Worm (Caenorhabditis elegans): Measurements from ENCODE around the gene F35E12.2.

Gene F35E12.2

ce11 chrV:13715223-13715686 lies 9.4 kb downstream of the F35E12.2 start, which contains the start of gene zipt-9 (continued):
- peak; percentile 82 to 85 for TF ChIP-seq efl-1 (optimal IDR thresholded peaks at IDR 0.05)
- TF ChIP-seq efl-1 (GFP tag; optimal IDR thresholded peaks at IDR 0.05 in 1 of 2): peak; percentile 73 to 95
- TF ChIP-seq lir-3 (tag; optimal IDR thresholded peaks at IDR 0.05; ENCODE audit: poor library complexity): peak; percentile 89
- peak; percentile 91 for TF ChIP-seq nhr-47 (tag; optimal IDR thresholded peaks at IDR 0.05)
- no peak for TF ChIP-seq mef-2 (tag; optimal IDR thresholded peaks at IDR 0.05)
- peak; percentile 71 for TF ChIP-seq irx-1 (tag; optimal IDR thresholded peaks at IDR 0.05)
- TF ChIP-seq nhr-76 (tag; optimal IDR thresholded peaks at IDR 0.05): no peak
- peak; percentile 85 for TF ChIP-seq mep-1 (tag; optimal IDR thresholded peaks at IDR 0.05)
- peak; percentile 25 for TF ChIP-seq hpl-2 (GFP tag; optimal IDR thresholded peaks at IDR 0.05)
- TF ChIP-seq lin-13 (GFP tag; optimal IDR thresholded peaks at IDR 0.05): peak; percentile 63
- peak; percentile 94 for TF ChIP-seq rnt-1 (tag; optimal IDR thresholded peaks at IDR 0.05)
- peak; percentile 34 for TF ChIP-seq fkh-10 (GFP tag; optimal IDR thresholded peaks at IDR 0.05)
- TF ChIP-seq nhr-237 (tag; optimal IDR thresholded peaks at IDR 0.05): peak; percentile 47
- peak; percentile 99 for TF ChIP-seq pax-3 (tag; optimal IDR thresholded peaks at IDR 0.05)
- TF ChIP-seq aha-1 (tag; optimal IDR thresholded peaks at IDR 0.05): no peak
- peak; percentile 65 for TF ChIP-seq snpc-4 (tag; optimal IDR thresholded peaks at IDR 0.05)
- peak; percentile 67 to 84 (median 77) for TF ChIP-seq dpl-1 (GFP tag; optimal IDR thresholded peaks at IDR 0.05)
- peak; percentile 65 for TF ChIP-seq fos-1 (tag; optimal IDR thresholded peaks at IDR 0.05)
- peak; percentile 84 for TF ChIP-seq isw-1 (GFP tag; IDR thresholded peaks at IDR 0.05)
- peak; percentile 32 for TF ChIP-seq ceh-8 (GFP tag; optimal IDR thresholded peaks at IDR 0.05)
- peak; percentile 7 for TF ChIP-seq elt-2 (tag; optimal IDR thresholded peaks at IDR 0.05)
- peak; percentile 62 for TF ChIP-seq ceh-90 (tag; optimal IDR thresholded peaks at IDR 0.05)
- peak; percentile 83 for TF ChIP-seq swsn-7 (tag; optimal IDR thresholded peaks at IDR 0.05)
- peak in 1 of 2 experiments; percentile 86 for TF ChIP-seq lsy-2 (tag; optimal IDR thresholded peaks at IDR 0.05)
- TF ChIP-seq sox-4 (tag; optimal IDR thresholded peaks at IDR 0.05): peak; percentile 63
- TF ChIP-seq sup-37 (GFP tag; optimal IDR thresholded peaks at IDR 0.05): no peak
- TF ChIP-seq lin-15B (tag; optimal IDR thresholded peaks at IDR 0.05): peak; percentile 90
- TF ChIP-seq snu-23 (GFP tag; optimal IDR thresholded peaks at IDR 0.05): peak; percentile 90
- peak; percentile 70 for TF ChIP-seq C04F5.9 (tag; optimal IDR thresholded peaks at IDR 0.05)
- TF ChIP-seq nhr-85 (tag): peak; percentile 88
- peak in 2 of 6 experiments; percentile 48 to 80 for TF ChIP-seq elt-3 (tag; optimal IDR thresholded peaks at IDR 0.05)
- TF ChIP-seq pqm-1 (tag; optimal IDR thresholded peaks at IDR 0.05): no peak
- peak; percentile 89 for TF ChIP-seq fkh-8 (tag; optimal IDR thresholded peaks at IDR 0.05)
- peak; percentile 74 to 87 (median 79) for TF ChIP-seq ceh-82 (tag; optimal IDR thresholded peaks at IDR 0.05)
- TF ChIP-seq nhr-71 (tag; optimal IDR thresholded peaks at IDR 0.05): peak; percentile 93
- peak; percentile 5 for TF ChIP-seq hlh-4 (tag; optimal IDR thresholded peaks at IDR 0.05)
- no peak for TF ChIP-seq ces-1 (GFP tag; optimal IDR thresholded peaks at IDR 0.05)
- no peak for TF ChIP-seq unc-62 (GFP tag; optimal IDR thresholded peaks at IDR 0.05)
- TF ChIP-seq nhr-90 (tag; optimal IDR thresholded peaks at IDR 0.05; ENCODE audit: poor library complexity): peak; percentile 92
- no peak for TF ChIP-seq pag-3 (tag; optimal IDR thresholded peaks at IDR 0.05; ENCODE audit: borderline replicate concordance, insufficient read depth)
- peak; percentile 89 for TF ChIP-seq vab-15 (tag; optimal IDR thresholded peaks at IDR 0.05)
- TF ChIP-seq mdl-1 (tag; optimal IDR thresholded peaks at IDR 0.05): peak in 1 of 2 experiments; percentile 66
- peak; percentile 86 for TF ChIP-seq unc-98 (GFP tag; IDR thresholded peaks at IDR 0.05)
- no peak for TF ChIP-seq nhr-28 (tag; optimal IDR thresholded peaks at IDR 0.05)
- peak; percentile 75 to 89 for TF ChIP-seq lin-35 (GFP tag; optimal IDR thresholded peaks at IDR 0.05)
- no peak for TF ChIP-seq ztf-4 (tag; optimal IDR thresholded peaks at IDR 0.05)
- TF ChIP-seq efl-3 (GFP tag; optimal IDR thresholded peaks at IDR 0.05): peak; percentile 53
- TF ChIP-seq fkh-4 (tag; optimal IDR thresholded peaks at IDR 0.05; ENCODE audit: borderline replicate concordance): peak; percentile 52
- TF ChIP-seq xbp-1 (tag; optimal IDR thresholded peaks at IDR 0.05): peak; percentile 84
- TF ChIP-seq nhr-77 (tag; optimal IDR thresholded peaks at IDR 0.05): peak; percentile 83
- peak; percentile 60 for TF ChIP-seq mab-9 (GFP tag; IDR thresholded peaks at IDR 0.05)
- TF ChIP-seq nhr-11 (tag; optimal IDR thresholded peaks at IDR 0.05): no peak
- TF ChIP-seq nhr-19 (GFP tag; conservative IDR thresholded peaks at IDR 0.05): peak; percentile 83
